Worm (Caenorhabditis elegans) whole organism, L1 larva: ENCODE measurements around the gene R10E9.3.

Experiments used
- F16B12.6 ChIP-seq: fragments of 150-350 bp; optimal IDR thresholded peaks from 2 replicates; lab custom pipeline; 2014; ENCODE audit warnings: missing biosample characterization, missing genetic modification characterization
- aha-1 ChIP-seq: fragments of 150-350 bp; optimal IDR thresholded peaks from 2 replicates; lab custom pipeline; 2014; ENCODE audit warnings: missing biosample characterization, missing genetic modification characterization
- alr-1 ChIP-seq: fragments of 200-800 bp; sonication (Bioruptor generic); optimal IDR thresholded peaks from 2 replicates; lab custom pipeline; 2018; ENCODE audit warnings: borderline replicate concordance, mild to moderate bottlenecking, missing genetic modification characterization, missing compliant biosample characterization
- ama-1 ChIP-seq: fragments of 150-350 bp; optimal IDR thresholded peaks from 2 replicates; lab custom pipeline; 2014
- blmp-1 ChIP-seq: fragments of 150-350 bp; optimal IDR thresholded peaks from 2 replicates; lab custom pipeline; 2014; ENCODE audit warnings: missing biosample characterization, missing genetic modification characterization
- ceh-63 ChIP-seq: fragments of 200-800 bp; sonication (Bioruptor generic); optimal IDR thresholded peaks from 2 replicates; lab custom pipeline; 2018; ENCODE audit warnings: mild to moderate bottlenecking, missing genetic modification characterization, missing compliant biosample characterization
- ceh-82 ChIP-seq, 3 experiments: fragments of 150-350 bp in 1 of 3; sonication (generic microtip) in 2 of 3; optimal IDR thresholded peaks; 2 replicates each; lab custom pipeline; 2014 to 2017; ENCODE audit warnings: missing biosample characterization in 3 of 3, missing genetic modification characterization in 3 of 3
- ceh-88 ChIP-seq: fragments of 200-800 bp; sonication (Bioruptor generic); IDR thresholded peaks from 2 replicates; pipeline ENCODE4 v1.3.6; 2022; ENCODE audit warnings: missing genetic modification characterization, missing compliant biosample characterization
- ceh-90 ChIP-seq: sonication (generic microtip); optimal IDR thresholded peaks from 2 replicates; lab custom pipeline; 2016; ENCODE audit warnings: missing genetic modification characterization, missing compliant biosample characterization
- dsc-1 ChIP-seq: sonication (generic microtip); optimal IDR thresholded peaks from 2 replicates; lab custom pipeline; 2016; ENCODE audit warnings: mild to moderate bottlenecking, missing genetic modification characterization, missing compliant biosample characterization
- efl-1 ChIP-seq, 4 experiments: fragments of 150-350 bp; optimal IDR thresholded peaks in 3 of 4; peaks in 1 of 4; 1 replicate in 1 of 4; 2 replicates in 3 of 4; lab custom pipeline; 2014; ENCODE audit warnings: missing biosample characterization in 2 of 4, missing genetic modification characterization in 2 of 4, missing genetic modification reagents in 2 of 4
- efl-3 ChIP-seq: fragments of 200-800 bp; sonication (Bioruptor generic); optimal IDR thresholded peaks from 2 replicates; lab custom pipeline; 2018; ENCODE audit warnings: mild to moderate bottlenecking, missing genetic modification characterization, missing compliant biosample characterization
- egl-13 ChIP-seq: sonication (generic microtip); optimal IDR thresholded peaks from 2 replicates; lab custom pipeline; 2016; ENCODE audit warnings: missing genotype, missing genetic modification reagents, missing genetic modification characterization, missing compliant biosample characterization
- egl-27 ChIP-seq, 2 experiments: fragments of 150-350 bp in 1 of 2; sonication (generic microtip); optimal IDR thresholded peaks; 3 replicates each; lab custom pipeline; 2017 to 2018; ENCODE audit warnings: missing biosample characterization in 2 of 2, missing genetic modification characterization in 2 of 2, missing genetic modification reagents in 2 of 2
- fkh-10 ChIP-seq: sonication (generic microtip); optimal IDR thresholded peaks from 2 replicates; lab custom pipeline; 2017; ENCODE audit warnings: missing biosample characterization, missing genetic modification reagents, missing genetic modification characterization
- fkh-8 ChIP-seq: sonication (generic microtip); optimal IDR thresholded peaks from 2 replicates; lab custom pipeline; 2016; ENCODE audit warnings: mild to moderate bottlenecking, missing genetic modification characterization, missing compliant biosample characterization
- fos-1 ChIP-seq: fragments of 150-350 bp; optimal IDR thresholded peaks from 2 replicates; lab custom pipeline; 2014; ENCODE audit warnings: missing biosample characterization, missing genetic modification characterization
- grh-1 ChIP-seq: fragments of 200-800 bp; sonication (Bioruptor generic); IDR thresholded peaks from 2 replicates; pipeline ENCODE4 v1.3.6; 2022; ENCODE audit warnings: missing genetic modification reagents, missing genetic modification characterization, missing compliant biosample characterization
- hlh-17 ChIP-seq: fragments of 200-800 bp; sonication (Bioruptor generic); optimal IDR thresholded peaks from 2 replicates; lab custom pipeline; 2018; ENCODE audit warnings: missing genetic modification characterization, mild to moderate bottlenecking, missing compliant biosample characterization, moderate library complexity, borderline replicate concordance
- hpl-2 ChIP-seq: fragments of 150-350 bp; optimal IDR thresholded peaks from 2 replicates; lab custom pipeline; 2014; ENCODE audit warnings: missing biosample characterization, missing genetic modification reagents, missing genetic modification characterization
- isw-1 ChIP-seq: fragments of 200-800 bp; sonication (Bioruptor generic); IDR thresholded peaks from 2 replicates; pipeline ENCODE4 v1.3.6; 2022; ENCODE audit warnings: missing genetic modification characterization, missing compliant biosample characterization
- jun-1 ChIP-seq: fragments of 150-350 bp; optimal IDR thresholded peaks from 2 replicates; lab custom pipeline; 2014; ENCODE audit warnings: missing biosample characterization, missing genetic modification reagents, missing genetic modification characterization
- lin-14 ChIP-seq: fragments of 200-800 bp; sonication (Bioruptor generic); optimal IDR thresholded peaks from 2 replicates; lab custom pipeline; 2018; ENCODE audit warnings: mild to moderate bottlenecking, missing genetic modification characterization, moderate library complexity, missing compliant biosample characterization
- lin-15B ChIP-seq: fragments of 150-350 bp; sonication (generic microtip); optimal IDR thresholded peaks from 3 replicates; lab custom pipeline; 2014; ENCODE audit warnings: missing biosample characterization, missing genetic modification characterization
- lin-39 ChIP-seq: fragments of 150-350 bp; optimal IDR thresholded peaks from 2 replicates; lab custom pipeline; 2014; ENCODE audit warnings: missing biosample characterization, missing genetic modification reagents, missing genetic modification characterization
- lir-3 ChIP-seq: sonication (generic microtip); optimal IDR thresholded peaks from 2 replicates; lab custom pipeline; 2016; ENCODE audit warnings: mild to moderate bottlenecking, missing genetic modification characterization, moderate library complexity, missing compliant biosample characterization; ENCODE audit not compliant: poor library complexity
- lsy-2 ChIP-seq, 2 experiments: fragments of 150-350 bp; optimal IDR thresholded peaks; 2 replicates each; lab custom pipeline; 2014; ENCODE audit warnings: missing biosample characterization in 2 of 2, missing genetic modification characterization in 2 of 2
- mab-9 ChIP-seq: fragments of 200-800 bp; sonication (Bioruptor generic); IDR thresholded peaks from 2 replicates; pipeline ENCODE4 v1.3.6; 2022; ENCODE audit warnings: missing genetic modification reagents, missing genetic modification characterization, missing compliant biosample characterization
- mdl-1 ChIP-seq, 2 experiments: fragments of 150-350 bp; optimal IDR thresholded peaks; 2 replicates each; lab custom pipeline; 2014 to 2017; ENCODE audit warnings: missing biosample characterization in 2 of 2, missing genetic modification characterization in 2 of 2, inconsistent platforms in 1 of 2
- mef-2 ChIP-seq: fragments of 150-350 bp; optimal IDR thresholded peaks from 2 replicates; lab custom pipeline; 2014; ENCODE audit warnings: missing biosample characterization, missing genetic modification characterization
- nhr-11 ChIP-seq: fragments of 150-350 bp; optimal IDR thresholded peaks from 2 replicates; lab custom pipeline; 2014; ENCODE audit warnings: missing biosample characterization, missing genetic modification characterization
- nhr-71 ChIP-seq: sonication (generic microtip); optimal IDR thresholded peaks from 2 replicates; lab custom pipeline; 2016; ENCODE audit warnings: mild to moderate bottlenecking, missing genetic modification characterization, moderate library complexity, missing compliant biosample characterization
- nhr-76 ChIP-seq: sonication (generic microtip); optimal IDR thresholded peaks from 2 replicates; lab custom pipeline; 2017; ENCODE audit warnings: missing biosample characterization, missing genetic modification characterization
- nhr-90 ChIP-seq: sonication (generic microtip); optimal IDR thresholded peaks from 2 replicates; lab custom pipeline; 2016; ENCODE audit warnings: mild to moderate bottlenecking, missing genetic modification characterization, missing compliant biosample characterization; ENCODE audit not compliant: poor library complexity
- pax-3 ChIP-seq: fragments of 200-800 bp; sonication (Bioruptor generic); optimal IDR thresholded peaks from 2 replicates; lab custom pipeline; 2018; ENCODE audit warnings: mild to moderate bottlenecking, missing genetic modification characterization, moderate library complexity, missing compliant biosample characterization
- skn-1 ChIP-seq: fragments of 150-350 bp; optimal IDR thresholded peaks from 2 replicates; lab custom pipeline; 2014; ENCODE audit warnings: missing biosample characterization, missing genetic modification characterization
- snu-23 ChIP-seq: sonication (generic microtip); optimal IDR thresholded peaks from 2 replicates; lab custom pipeline; 2016; ENCODE audit warnings: missing genetic modification characterization, missing compliant biosample characterization
- sox-4 ChIP-seq: sonication (generic microtip); optimal IDR thresholded peaks from 2 replicates; lab custom pipeline; 2016; ENCODE audit warnings: missing genetic modification characterization, missing compliant biosample characterization
- sptf-1 ChIP-seq: fragments of 150-350 bp; optimal IDR thresholded peaks from 2 replicates; lab custom pipeline; 2014; ENCODE audit warnings: missing biosample characterization, missing genetic modification characterization
- swsn-7 ChIP-seq: sonication (generic microtip); optimal IDR thresholded peaks from 2 replicates; lab custom pipeline; 2016; ENCODE audit warnings: missing genetic modification characterization, missing compliant biosample characterization
- tbx-2 ChIP-seq: sonication (generic microtip); optimal IDR thresholded peaks from 2 replicates; lab custom pipeline; 2016; ENCODE audit warnings: missing genetic modification characterization, missing compliant biosample characterization
- unc-130 ChIP-seq: fragments of 150-350 bp; optimal IDR thresholded peaks from 2 replicates; lab custom pipeline; 2017; ENCODE audit warnings: missing biosample characterization, missing genetic modification characterization, inconsistent platforms
- unc-98 ChIP-seq: fragments of 200-800 bp; sonication (Bioruptor generic); IDR thresholded peaks from 2 replicates; pipeline ENCODE4 v1.3.6; 2022; ENCODE audit warnings: missing genetic modification characterization, missing compliant biosample characterization
- xbp-1 ChIP-seq: sonication (generic microtip); optimal IDR thresholded peaks from 2 replicates; lab custom pipeline; 2016; ENCODE audit warnings: missing genetic modification characterization, missing compliant biosample characterization
- ztf-11 ChIP-seq, 2 experiments: sonication (generic microtip); optimal IDR thresholded peaks; 2 replicates each; lab custom pipeline; 2016 to 2017; ENCODE audit warnings: missing genetic modification characterization in 2 of 2, missing biosample characterization in 1 of 2, missing compliant biosample characterization in 1 of 2
- ztf-4 ChIP-seq: fragments of 150-350 bp; optimal IDR thresholded peaks from 2 replicates; lab custom pipeline; 2014; ENCODE audit warnings: missing biosample characterization, missing genetic modification characterization

R10E9.3 gene

DNA sequence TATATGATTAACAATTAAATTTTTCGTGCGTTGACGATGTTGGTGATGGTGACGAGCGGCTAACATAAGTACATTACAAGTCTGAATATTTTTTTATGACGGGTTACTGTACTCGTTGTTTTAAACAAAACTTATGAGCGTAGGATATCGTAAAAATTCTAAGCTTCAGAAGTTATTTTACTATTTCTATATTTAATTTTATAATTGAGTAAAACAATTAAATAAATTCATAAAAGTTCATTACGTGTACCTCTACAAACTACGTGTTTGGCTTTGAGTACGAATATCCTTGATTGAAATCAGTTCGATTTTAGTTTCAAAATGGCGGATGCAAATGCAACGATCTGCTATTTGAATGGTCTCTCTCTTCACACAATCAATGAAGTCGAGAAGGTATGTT lies 31.9 kb upstream of the R10E9.3 start, which contains the start of gene F37A8.1:
TSS of gene F37A8.1 (plus strand) at position 301 of the 400 bp plus-strand sequence.
- no peak for TF ChIP-seq ztf-4 (tag; lab: Kevin White, UChicago)
- TF ChIP-seq tbx-2 (tag; lab: Kevin White, UChicago), result no peak
- TF ChIP-seq fkh-10 (GFP tag; lab: Kevin White, UChicago), result no peak
- no peak for TF ChIP-seq dsc-1 (tag; lab: Kevin White, UChicago)
- no peak for TF ChIP-seq fos-1 (tag; lab: Kevin White, UChicago)
- TF ChIP-seq mef-2 (tag; lab: Kevin White, UChicago), result no peak
- TF ChIP-seq lin-39, result no peak
- TF ChIP-seq ceh-63 (GFP tag; lab: Kevin White, UChicago), result no peak
- TF ChIP-seq blmp-1 (tag; lab: Kevin White, UChicago), result no peak
- TF ChIP-seq xbp-1 (tag; lab: Kevin White, UChicago), result no peak
- TF ChIP-seq efl-3 (GFP tag; lab: Kevin White, UChicago), result no peak
- TF ChIP-seq, all 84 proteins: peak for 0

DNA sequence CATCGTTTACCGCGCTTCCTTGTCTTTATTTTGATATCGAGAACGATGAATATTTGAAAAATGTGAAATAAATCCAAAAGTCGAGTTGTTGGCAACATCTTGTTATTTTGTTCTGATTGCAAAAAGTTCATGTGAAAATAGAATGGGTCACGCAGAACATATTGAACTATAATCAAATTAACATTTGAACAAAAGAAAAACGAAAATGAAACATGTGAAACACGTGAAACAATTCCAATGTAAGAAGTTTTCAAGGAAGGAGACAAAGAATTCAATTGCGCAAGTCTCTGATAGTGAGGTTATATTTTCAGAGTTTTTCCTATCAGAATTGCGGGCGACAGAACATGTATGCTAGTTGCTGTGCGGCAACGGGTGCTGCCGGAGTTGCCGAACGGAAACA lies 28.6 kb upstream of the R10E9.3 start, which contains the start of gene F37A8.2:
TSS of gene F37A8.2 (minus strand) at position 101 of the 400 bp plus-strand sequence.
- TF ChIP-seq efl-1 (optimal IDR thresholded peaks at IDR 0.05; lab: Kevin White, UChicago), result no peak
- peak in 1 of 2 experiments; percentile 84 for TF ChIP-seq efl-1 (GFP tag; optimal IDR thresholded peaks at IDR 0.05 in 1 of 2; lab: Kevin White, UChicago)
- no peak for TF ChIP-seq xbp-1 (tag; lab: Kevin White, UChicago)

DNA sequence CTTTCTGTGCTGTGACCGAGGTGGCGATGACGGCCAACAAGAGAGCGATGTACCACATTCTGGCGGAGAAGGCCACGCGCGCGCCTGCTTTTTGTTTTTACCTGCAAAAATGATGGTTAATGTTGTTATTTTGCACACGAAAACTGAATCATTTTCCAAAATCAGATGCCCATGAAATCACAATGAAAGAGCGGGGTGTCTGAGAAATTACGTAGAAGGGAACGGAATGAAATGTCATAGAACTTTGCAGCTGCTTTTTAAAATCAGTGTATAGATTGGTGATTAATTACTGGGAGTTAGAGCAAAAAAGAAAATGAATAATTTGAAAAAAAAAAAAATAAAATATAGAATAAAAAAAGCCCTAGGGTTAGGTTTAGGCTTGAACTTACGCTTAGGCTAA lies 24.2 kb upstream of the R10E9.3 start, which contains the start of gene npl-10:
TSS of gene npl-10 (minus strand) at position 101 of the 400 bp plus-strand sequence.
- no peak for TF ChIP-seq jun-1
- TF ChIP-seq snu-23, result no peak
- TF ChIP-seq nhr-11 (tag; lab: Kevin White, UChicago), result no peak
- no peak for TF ChIP-seq F16B12.6 (tag; lab: Kevin White, UChicago)
- TF ChIP-seq fkh-10 (GFP tag; lab: Kevin White, UChicago), result no peak
- no peak for TF ChIP-seq lsy-2 (tag; optimal IDR thresholded peaks at IDR 0.05; lab: Kevin White, UChicago)
- no peak for TF ChIP-seq egl-13
- no peak for TF ChIP-seq lin-14 (GFP tag; lab: Kevin White, UChicago)
- TF ChIP-seq nhr-76, result no peak
- no peak for TF ChIP-seq skn-1
- no peak for TF ChIP-seq blmp-1 (tag; lab: Kevin White, UChicago)
- no peak for TF ChIP-seq sptf-1 (tag; lab: Kevin White, UChicago)
- no peak for TF ChIP-seq hpl-2 (GFP tag; lab: Kevin White, UChicago)
- no peak for TF ChIP-seq unc-98
- no peak for TF ChIP-seq sox-4 (tag; lab: Kevin White, UChicago)
- no peak for TF ChIP-seq ama-1
- TF ChIP-seq nhr-71 (tag; lab: Kevin White, UChicago), result no peak
- TF ChIP-seq lin-15B (tag; lab: Kevin White, UChicago), result no peak
- TF ChIP-seq fkh-8 (tag; lab: Kevin White, UChicago), result no peak

DNA sequence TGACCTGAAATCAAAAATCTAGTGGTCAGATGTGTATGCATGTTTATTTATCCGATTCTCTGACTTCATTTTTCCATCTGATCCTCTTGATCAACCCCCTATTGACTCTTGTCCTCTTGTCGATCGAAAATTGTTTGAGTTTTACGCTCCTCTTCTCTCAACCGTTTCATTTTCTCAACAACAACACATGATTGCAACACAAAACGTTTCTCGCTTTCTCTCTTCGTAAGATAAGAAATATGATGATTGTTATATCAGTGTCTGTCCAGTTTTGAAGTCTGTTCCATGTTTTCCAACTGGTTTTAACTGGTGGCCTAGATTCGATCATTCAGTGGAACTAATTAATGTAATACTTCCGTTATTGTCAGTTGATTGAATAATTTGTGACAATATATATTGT lies 8.0 kb upstream of the R10E9.3 start:
- peak; percentile 64 for TF ChIP-seq unc-130 (tag; lab: Kevin White, UChicago)
- peak; percentile 11 for TF ChIP-seq snu-23
- TF ChIP-seq nhr-71 (tag; lab: Kevin White, UChicago), result no peak
- no peak for TF ChIP-seq alr-1 (tag; lab: Kevin White, UChicago)
- no peak for TF ChIP-seq nhr-90
- TF ChIP-seq ama-1, result no peak
- TF ChIP-seq aha-1, result no peak
- no peak for TF ChIP-seq mef-2 (tag; lab: Kevin White, UChicago)
- TF ChIP-seq ceh-88 (GFP tag; lab: Robert Waterston, UW), result no peak
- no peak for TF ChIP-seq pax-3 (tag; lab: Kevin White, UChicago)
- TF ChIP-seq mdl-1 (tag; optimal IDR thresholded peaks at IDR 0.05; lab: Kevin White, UChicago), result peak in 1 of 2 experiments; percentile 30
- no peak for TF ChIP-seq egl-27 (tag; optimal IDR thresholded peaks at IDR 0.05; lab: Kevin White, UChicago)
- TF ChIP-seq swsn-7 (tag; lab: Kevin White, UChicago), result no peak
- TF ChIP-seq isw-1 (GFP tag; lab: Robert Waterston, UW), result no peak
- TF ChIP-seq efl-3 (GFP tag; lab: Kevin White, UChicago), result no peak
- no peak for TF ChIP-seq fkh-8 (tag; lab: Kevin White, UChicago)
- TF ChIP-seq ceh-90 (tag; lab: Kevin White, UChicago), result no peak
- peak; percentile 44 for TF ChIP-seq lin-14 (GFP tag; lab: Kevin White, UChicago)
- TF ChIP-seq grh-1 (GFP tag; lab: Robert Waterston, UW), result no peak
- TF ChIP-seq ceh-63 (GFP tag; lab: Kevin White, UChicago), result no peak
- no peak for TF ChIP-seq ztf-11 (tag; optimal IDR thresholded peaks at IDR 0.05; lab: Kevin White, UChicago)
- TF ChIP-seq lir-3 (tag; lab: Kevin White, UChicago), result no peak
- no peak for TF ChIP-seq skn-1
- no peak for TF ChIP-seq ceh-82 (tag; optimal IDR thresholded peaks at IDR 0.05; lab: Kevin White, UChicago)
- no peak for TF ChIP-seq mab-9 (GFP tag; lab: Robert Waterston, UW)
- no peak for TF ChIP-seq nhr-76
- no peak for TF ChIP-seq hlh-17 (GFP tag; lab: Kevin White, UChicago)
